Fruit fly (Drosophila melanogaster) whole organism, embryonic: ENCODE results near the gene Vsx1.

Experiments
- CG10565 ChIP-seq: fragments of 200-800 bp; sonication (Bioruptor generic); optimal IDR thresholded peaks from 3 replicates; lab custom pipeline; 2016; ENCODE audit warnings: missing biosample characterization, mild to moderate bottlenecking, missing genetic modification characterization
- CG15601 ChIP-seq: fragments of 200-800 bp; sonication (Bioruptor generic); optimal IDR thresholded peaks from 3 replicates; lab custom pipeline; 2019; ENCODE audit warnings: missing biosample characterization, mild to moderate bottlenecking, missing genetic modification characterization, moderate library complexity
- CG3163 ChIP-seq: fragments of 200-800 bp; sonication (Bioruptor generic); optimal IDR thresholded peaks from 3 replicates; lab custom pipeline; 2016; ENCODE audit warnings: missing biosample characterization, missing genetic modification characterization
- Hr39 ChIP-seq: fragments of >200 bp; optimal IDR thresholded peaks from 2 replicates; lab custom pipeline; 2017
- Hr78 ChIP-seq, 2 experiments: fragments of 200-800 bp in 1 of 2; fragments of >200 bp in 1 of 2; sonication (Bioruptor generic) in 1 of 2; optimal IDR thresholded peaks; 2 replicates each; lab custom pipeline; 2017 to 2019; ENCODE audit warnings: missing biosample characterization in 2 of 2, missing genetic modification characterization in 2 of 2, mild to moderate bottlenecking in 1 of 2, moderate library complexity in 1 of 2
- abd-A ChIP-seq: fragments of 200-800 bp; sonication (Bioruptor generic); optimal IDR thresholded peaks from 3 replicates; lab custom pipeline; 2019; ENCODE audit warnings: missing biosample characterization, mild to moderate bottlenecking, missing genetic modification characterization, moderate library complexity
- cwo ChIP-seq: fragments of 200-800 bp; sonication (Bioruptor generic); optimal IDR thresholded peaks from 3 replicates; lab custom pipeline; 2017; ENCODE audit warnings: missing biosample characterization, missing genetic modification characterization, mild to moderate bottlenecking, moderate library complexity, missing genetic modification reagents
- jing ChIP-seq: fragments of 200-800 bp; sonication (Bioruptor generic); optimal IDR thresholded peaks from 2 replicates; lab custom pipeline; 2018; ENCODE audit warnings: missing biosample characterization, mild to moderate bottlenecking, missing genetic modification characterization
- nau ChIP-seq: fragments of 200-800 bp; sonication (Bioruptor generic); optimal IDR thresholded peaks from 3 replicates; lab custom pipeline; 2017; ENCODE audit warnings: missing biosample characterization, mild to moderate bottlenecking, missing genetic modification characterization, missing genetic modification reagents
- sens-2 ChIP-seq: fragments of 200-800 bp; sonication (Bioruptor generic); IDR thresholded peaks from 2 replicates; pipeline ENCODE4 v1.3.6; 2022; ENCODE audit warnings: missing biosample characterization, missing genetic modification characterization

- TF ChIP-seq nau (GFP tag; lab: Kevin White, UChicago) (no peak), cwo (GFP tag; lab: Kevin White, UChicago) (no peak), Hr39 (lab: Kevin White, UChicago) (no peak), jing (GFP tag; lab: Kevin White, UChicago) (no peak), CG3163 (GFP tag; lab: Kevin White, UChicago) (no peak), Hr78 (GFP tag; optimal IDR thresholded peaks at IDR 0.05; lab: Kevin White, UChicago) (no peak), CG15601 (no peak), abd-A (no peak), sens-2 (GFP tag; lab: Robert Waterston, UW) (no peak), CG10565 (no peak)
These were observed 18.9 kb downstream of the Vsx1 start for dm6 chrX:5612977-5613376.
